Worm (Caenorhabditis elegans): Measurements from ENCODE around the gene F29A7.6.

DNA sequence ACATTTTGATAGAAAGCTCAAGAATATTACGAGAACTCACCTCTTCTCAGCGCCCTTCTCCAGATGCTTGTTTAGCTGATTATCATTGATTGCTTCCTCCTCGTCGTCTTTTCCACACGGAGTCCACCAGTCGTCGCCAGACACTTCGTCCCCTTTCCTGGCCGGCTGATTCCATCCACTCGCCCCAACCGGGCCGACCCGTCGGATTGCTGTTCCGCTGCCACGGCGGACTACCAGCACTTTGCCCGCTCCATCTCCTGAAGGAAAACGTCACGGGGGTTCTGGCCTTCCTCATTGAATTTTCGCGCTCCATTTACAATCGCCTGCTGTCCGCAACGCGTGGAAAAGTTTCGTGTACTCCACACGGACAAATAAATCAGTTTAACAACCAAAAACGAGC, 31.0 kb upstream of the F29A7.6 start:
- TF ChIP-seq tbp1 (GFP tag; optimal IDR thresholded peaks at IDR 0.05) (no peak), nfya-1 (tag; optimal IDR thresholded peaks at IDR 0.05; ENCODE audit: borderline replicate concordance, insufficient read depth) (no peak), ztf-26 (tag; optimal IDR thresholded peaks at IDR 0.05) (no peak), madf-8 (GFP tag; conservative IDR thresholded peaks at IDR 0.05) (no peak), rec-8 (tag; optimal IDR thresholded peaks at IDR 0.05) (no peak), B0035.1 (tag; optimal IDR thresholded peaks at IDR 0.05) (no peak), rcor-1 (GFP tag; IDR thresholded peaks at IDR 0.05) (no peak), lin-54 (GFP tag; optimal IDR thresholded peaks at IDR 0.05) (no peak), hlh-26 (GFP tag; conservative IDR thresholded peaks at IDR 0.05) (no peak)
